Worm (Caenorhabditis elegans): ENCODE results near the gene pmpl-1.

The pmpl-1 gene

ce11 chrX:3759345-3759744 is 28.5 kb upstream of the pmpl-1 start, which contains the start of gene T14G12.6:
Gene T14G12.6, minus strand, starts transcription at chrX:3759445.
- TF ChIP-seq R02D3.7 (tag; optimal IDR thresholded peaks at IDR 0.05) (no peak), gmeb-1 (tag; optimal IDR thresholded peaks at IDR 0.05) (no peak), zag-1 (tag; optimal IDR thresholded peaks at IDR 0.05) (no peak), nhr-12 (tag; optimal IDR thresholded peaks at IDR 0.05) (no peak), nhr-237 (tag; optimal IDR thresholded peaks at IDR 0.05) (no peak), lsy-2 (tag; optimal IDR thresholded peaks at IDR 0.05) (no peak)

- no peak for TF ChIP-seq unc-39 (tag; optimal IDR thresholded peaks at IDR 0.05)
- TF ChIP-seq ceh-82 (tag; optimal IDR thresholded peaks at IDR 0.05) = no peak
- TF ChIP-seq ama-1 (optimal IDR thresholded peaks at IDR 0.05) = no peak
- no peak for TF ChIP-seq nhr-129 (tag; optimal IDR thresholded peaks at IDR 0.05)
- no peak for TF ChIP-seq nhr-10 (tag; optimal IDR thresholded peaks at IDR 0.05)
- no peak for TF ChIP-seq unc-55 (GFP tag; optimal IDR thresholded peaks at IDR 0.05)
- no peak for TF ChIP-seq elt-1 (tag; optimal IDR thresholded peaks at IDR 0.05)
- TF ChIP-seq ztf-11 (tag; optimal IDR thresholded peaks at IDR 0.05) = no peak
- TF ChIP-seq aly-2 (tag; optimal IDR thresholded peaks at IDR 0.05) = no peak
- no peak for TF ChIP-seq elt-3 (tag; optimal IDR thresholded peaks at IDR 0.05)
- no peak for TF ChIP-seq mab-5 (tag; optimal IDR thresholded peaks at IDR 0.05)
- no peak for TF ChIP-seq peb-1 (tag; optimal IDR thresholded peaks at IDR 0.05)
- TF ChIP-seq R02D3.7 (tag; optimal IDR thresholded peaks at IDR 0.05) = no peak
- TF ChIP-seq sma-9 (GFP tag; optimal IDR thresholded peaks at IDR 0.05) = no peak
- TF ChIP-seq sma-9 (tag; optimal IDR thresholded peaks at IDR 0.05) = no peak
- no peak for TF ChIP-seq lsy-2 (tag; optimal IDR thresholded peaks at IDR 0.05)
- no peak for TF ChIP-seq dmd-4 (tag; optimal IDR thresholded peaks at IDR 0.05)
- TF ChIP-seq lin-11 (tag; optimal IDR thresholded peaks at IDR 0.05) = no peak
Measured at ce11 chrX:3759820-3760219, 28.0 kb upstream of the pmpl-1 start.

ce11 chrX:3762410-3762809 is 25.4 kb upstream of the pmpl-1 start, which contains the start of gene T14G12.11:
Gene T14G12.11, minus strand, starts transcription at chrX:3762547.
- TF ChIP-seq crh-2 (tag; optimal IDR thresholded peaks at IDR 0.05) (no peak), C34F6.9 (tag; optimal IDR thresholded peaks at IDR 0.05) (no peak), sma-3 (GFP tag; optimal IDR thresholded peaks at IDR 0.05) (no peak), unc-62 (GFP tag; optimal IDR thresholded peaks at IDR 0.05) (no peak), skn-1 (tag; optimal IDR thresholded peaks at IDR 0.05) (no peak), mdl-1 (tag; optimal IDR thresholded peaks at IDR 0.05) (no peak), ama-1 (optimal IDR thresholded peaks at IDR 0.05) (no peak), lin-11 (tag; optimal IDR thresholded peaks at IDR 0.05) (no peak), peb-1 (tag; optimal IDR thresholded peaks at IDR 0.05) (no peak), dmd-4 (tag; optimal IDR thresholded peaks at IDR 0.05) (no peak), nhr-10 (tag; optimal IDR thresholded peaks at IDR 0.05) (no peak), ztf-4 (tag; optimal IDR thresholded peaks at IDR 0.05) (no peak), elt-3 (tag; optimal IDR thresholded peaks at IDR 0.05) (no peak), zag-1 (tag; optimal IDR thresholded peaks at IDR 0.05) (no peak), blmp-1 (tag; optimal IDR thresholded peaks at IDR 0.05; ENCODE audit: insufficient read depth) (no peak), ztf-1 (GFP tag; conservative IDR thresholded peaks at IDR 0.05) (no peak), mbf-1 (tag; optimal IDR thresholded peaks at IDR 0.05) (no peak)

ce11 chrX:3764295-3764694 is 23.5 kb upstream of the pmpl-1 start, which contains the start of gene F47B7.3:
Gene F47B7.3, minus strand, starts transcription at chrX:3764395.
- TF ChIP-seq F13H6.1 (tag; optimal IDR thresholded peaks at IDR 0.05) (no peak), gmeb-1 (tag; optimal IDR thresholded peaks at IDR 0.05) (no peak), ama-1 (optimal IDR thresholded peaks at IDR 0.05) (no peak), ztf-11 (tag; optimal IDR thresholded peaks at IDR 0.05) (no peak), ceh-16 (tag; optimal IDR thresholded peaks at IDR 0.05) (no peak), unc-39 (tag; optimal IDR thresholded peaks at IDR 0.05) (no peak), nhr-237 (tag; optimal IDR thresholded peaks at IDR 0.05) (no peak), blmp-1 (tag; optimal IDR thresholded peaks at IDR 0.05; ENCODE audit: insufficient read depth) (no peak), nhr-11 (tag; optimal IDR thresholded peaks at IDR 0.05) (no peak), nhr-10 (tag; optimal IDR thresholded peaks at IDR 0.05) (no peak), mdl-1 (tag; optimal IDR thresholded peaks at IDR 0.05) (no peak), nhr-23 (tag; optimal IDR thresholded peaks at IDR 0.05) (no peak), unc-62 (GFP tag; optimal IDR thresholded peaks at IDR 0.05) (no peak), nhr-77 (tag; optimal IDR thresholded peaks at IDR 0.05) (no peak), nhr-6 (tag; optimal IDR thresholded peaks at IDR 0.05) (no peak), sem-4 (tag; optimal IDR thresholded peaks at IDR 0.05) (no peak), sma-9 (GFP tag; optimal IDR thresholded peaks at IDR 0.05) (no peak), sma-9 (tag; optimal IDR thresholded peaks at IDR 0.05) (no peak), ZK546.5 (tag; optimal IDR thresholded peaks at IDR 0.05) (no peak)
